Fruit fly (Drosophila melanogaster) whole organism, embryonic: ENCODE results near the gene CG6106.
A peak's percentile ranks its signal among the peaks of the same experiment; 100 is the strongest.

Experiments
- Abd-B ChIP-seq: fragments of 200-800 bp; sonication (Bioruptor generic); optimal IDR thresholded peaks from 2 replicates; lab custom pipeline; 2018; ENCODE audit warnings: missing biosample characterization, mild to moderate bottlenecking, missing genetic modification characterization, moderate library complexity
- Ada2b ChIP-seq: fragments of 200-800 bp; sonication (Bioruptor generic); IDR thresholded peaks from 2 replicates; pipeline ENCODE4 v1.3.6; 2022; ENCODE audit warnings: missing biosample characterization, missing genetic modification characterization
- Blimp-1 ChIP-seq: fragments of 200-800 bp; sonication (Bioruptor generic); optimal IDR thresholded peaks from 3 replicates; lab custom pipeline; 2018; ENCODE audit warnings: missing biosample characterization, missing genetic modification characterization, mild to moderate bottlenecking, moderate library complexity, missing genetic modification reagents
- CG10366 ChIP-seq: fragments of 200-800 bp; sonication (Bioruptor generic); IDR thresholded peaks from 2 replicates; pipeline ENCODE4 v1.3.6; 2022; ENCODE audit warnings: missing biosample characterization, missing genetic modification characterization
- CG10543 ChIP-seq: fragments of 200-800 bp; sonication (Bioruptor generic); optimal IDR thresholded peaks from 3 replicates; lab custom pipeline; 2017; ENCODE audit warnings: missing biosample characterization, mild to moderate bottlenecking, missing genetic modification characterization, moderate library complexity
- CG11504 ChIP-seq: fragments of 200-800 bp; sonication (Bioruptor generic); optimal IDR thresholded peaks from 3 replicates; lab custom pipeline; 2019; ENCODE audit warnings: missing biosample characterization, mild to moderate bottlenecking, missing genetic modification characterization, moderate library complexity
- CG13424 ChIP-seq: fragments of 200-800 bp; sonication (Bioruptor generic); optimal IDR thresholded peaks from 2 replicates; lab custom pipeline; 2019; ENCODE audit warnings: missing biosample characterization, mild to moderate bottlenecking, missing genetic modification characterization, moderate library complexity
- CG14014 ChIP-seq: fragments of 200-800 bp; sonication (Bioruptor generic); IDR thresholded peaks from 2 replicates; pipeline ENCODE4 v1.3.6; 2022; ENCODE audit warnings: missing biosample characterization, missing genetic modification characterization
- CG15269 ChIP-seq: fragments of 200-800 bp; sonication (Bioruptor generic); optimal IDR thresholded peaks from 2 replicates; lab custom pipeline; 2018; ENCODE audit warnings: missing biosample characterization, mild to moderate bottlenecking, missing genetic modification characterization, moderate library complexity
- CG15514 ChIP-seq: fragments of 200-800 bp; sonication (Bioruptor generic); optimal IDR thresholded peaks from 3 replicates; lab custom pipeline; 2017; ENCODE audit warnings: missing biosample characterization, missing genetic modification characterization, mild to moderate bottlenecking, moderate library complexity, missing genetic modification reagents
- CG2120 ChIP-seq: fragments of 200-800 bp; sonication (Bioruptor generic); optimal IDR thresholded peaks from 3 replicates; lab custom pipeline; 2016; ENCODE audit warnings: missing biosample characterization, missing genetic modification characterization
- CG2678 ChIP-seq: fragments of 200-800 bp; sonication (Bioruptor generic); optimal IDR thresholded peaks from 3 replicates; lab custom pipeline; 2019; ENCODE audit warnings: missing biosample characterization, mild to moderate bottlenecking, missing genetic modification characterization, moderate library complexity
- CG31441 ChIP-seq: fragments of 200-800 bp; sonication (Bioruptor generic); IDR thresholded peaks from 2 replicates; pipeline ENCODE4 v1.3.6; 2022; ENCODE audit warnings: missing biosample characterization, missing genetic modification characterization
- CG3281 ChIP-seq: fragments of 200-800 bp; sonication (Bioruptor generic); optimal IDR thresholded peaks from 3 replicates; lab custom pipeline; 2017; ENCODE audit warnings: missing biosample characterization, mild to moderate bottlenecking, missing genetic modification characterization
- CG3847 ChIP-seq: fragments of 200-800 bp; sonication (Bioruptor generic); IDR thresholded peaks from 2 replicates; pipeline ENCODE4 v1.3.6; 2022; ENCODE audit warnings: missing biosample characterization, missing genetic modification characterization
- CG7556 ChIP-seq: fragments of 200-800 bp; sonication (Bioruptor generic); optimal IDR thresholded peaks from 2 replicates; lab custom pipeline; 2017; ENCODE audit warnings: missing biosample characterization, mild to moderate bottlenecking, missing genetic modification characterization
- CG7786 ChIP-seq: fragments of 200-800 bp; sonication (Bioruptor generic); optimal IDR thresholded peaks from 2 replicates; lab custom pipeline; 2016; ENCODE audit warnings: missing biosample characterization, missing genetic modification characterization
- CG7839 ChIP-seq: fragments of 200-800 bp; sonication (Bioruptor generic); optimal IDR thresholded peaks from 3 replicates; lab custom pipeline; 2018; ENCODE audit warnings: missing biosample characterization, mild to moderate bottlenecking, missing genetic modification characterization, moderate library complexity
- CG8290 ChIP-seq, 3 experiments: fragments of 200-800 bp; sonication (Bioruptor generic); optimal IDR thresholded peaks; 2 replicates each; lab custom pipeline; 2016 to 2019; ENCODE audit warnings: missing biosample characterization in 3 of 3, missing genetic modification characterization in 3 of 3, mild to moderate bottlenecking in 2 of 3, moderate library complexity in 1 of 3
- CG9215 ChIP-seq: fragments of 200-800 bp; sonication (Bioruptor generic); IDR thresholded peaks from 2 replicates; pipeline ENCODE4 v1.3.6; 2022; ENCODE audit warnings: missing biosample characterization, missing genetic modification characterization
- CG9932 ChIP-seq: fragments of 200-800 bp; sonication (Bioruptor generic); IDR thresholded peaks from 2 replicates; pipeline ENCODE4 v1.3.6; 2022; ENCODE audit warnings: missing biosample characterization, missing genetic modification characterization
- CoRest ChIP-seq: fragments of 200-800 bp; sonication (Bioruptor generic); optimal IDR thresholded peaks from 3 replicates; lab custom pipeline; 2018; ENCODE audit warnings: missing biosample characterization, mild to moderate bottlenecking, missing genetic modification characterization, moderate library complexity
- D19B ChIP-seq: fragments of 200-800 bp; sonication (Bioruptor generic); optimal IDR thresholded peaks from 2 replicates; lab custom pipeline; 2017; ENCODE audit warnings: missing biosample characterization, mild to moderate bottlenecking, missing genetic modification characterization
- Ets65A ChIP-seq: fragments of 200-800 bp; sonication (Bioruptor generic); peaks from one replicate; lab custom pipeline; 2016; ENCODE audit warnings: missing biosample characterization, missing genetic modification characterization
- Fer1 ChIP-seq: fragments of 200-800 bp; sonication (Bioruptor generic); optimal IDR thresholded peaks from 2 replicates; lab custom pipeline; 2017; ENCODE audit warnings: missing biosample characterization, mild to moderate bottlenecking, missing genetic modification characterization
- Fer3 ChIP-seq: fragments of 200-800 bp; sonication (Bioruptor generic); optimal IDR thresholded peaks from 2 replicates; lab custom pipeline; 2018; ENCODE audit warnings: missing biosample characterization, mild to moderate bottlenecking, missing genetic modification characterization, moderate library complexity
- Hr51 ChIP-seq, 2 experiments: fragments of 200-800 bp; sonication (Bioruptor generic); optimal IDR thresholded peaks; 2 replicates in 1 of 2; 3 replicates in 1 of 2; lab custom pipeline; 2016 to 2018; ENCODE audit warnings: missing biosample characterization in 2 of 2, missing genetic modification characterization in 2 of 2, mild to moderate bottlenecking in 1 of 2, moderate library complexity in 1 of 2
- Meics ChIP-seq: fragments of 200-800 bp; sonication (Bioruptor generic); optimal IDR thresholded peaks from 2 replicates; lab custom pipeline; 2017; ENCODE audit warnings: missing biosample characterization, mild to moderate bottlenecking, missing genetic modification characterization
- NFAT ChIP-seq: fragments of 200-800 bp; sonication (Bioruptor generic); IDR thresholded peaks from 2 replicates; pipeline ENCODE4 v1.3.6; 2022; ENCODE audit warnings: missing biosample characterization, missing genetic modification characterization
- Pdp1 ChIP-seq, 2 experiments: fragments of 200-800 bp; sonication (Bioruptor generic); optimal IDR thresholded peaks; 3 replicates each; lab custom pipeline; 2016; ENCODE audit warnings: missing biosample characterization in 2 of 2, missing genetic modification characterization in 2 of 2, mild to moderate bottlenecking in 1 of 2, moderate library complexity in 1 of 2
- ap ChIP-seq: fragments of 200-800 bp; sonication (Bioruptor generic); IDR thresholded peaks from 2 replicates; pipeline ENCODE4 v1.3.6; 2022; ENCODE audit warnings: missing biosample characterization, missing genetic modification characterization
- bab2 ChIP-seq: fragments of 200-800 bp; sonication (Bioruptor generic); optimal IDR thresholded peaks from 2 replicates; lab custom pipeline; 2016; ENCODE audit warnings: missing biosample characterization, missing genetic modification characterization
- caup ChIP-seq: fragments of 200-800 bp; sonication (Bioruptor generic); optimal IDR thresholded peaks from 3 replicates; lab custom pipeline; 2017; ENCODE audit warnings: missing biosample characterization, mild to moderate bottlenecking, missing genetic modification characterization, moderate library complexity; ENCODE audit not compliant: severe bottlenecking
- cg ChIP-seq: fragments of 200-800 bp; sonication (Bioruptor generic); optimal IDR thresholded peaks from 3 replicates; lab custom pipeline; 2019; ENCODE audit warnings: missing biosample characterization, mild to moderate bottlenecking, missing genetic modification characterization, moderate library complexity
- ci ChIP-seq: fragments of 200-800 bp; sonication (Bioruptor generic); IDR thresholded peaks from 3 replicates; pipeline ENCODE4 v1.3.6; 2022; ENCODE audit warnings: missing biosample characterization, missing genetic modification characterization
- crol ChIP-seq: fragments of 200-800 bp; sonication (Bioruptor generic); IDR thresholded peaks from 2 replicates; pipeline ENCODE4 v1.3.6; 2022; ENCODE audit warnings: missing biosample characterization, missing genetic modification characterization
- dmrt99B ChIP-seq: fragments of 200-800 bp; sonication (Bioruptor generic); optimal IDR thresholded peaks from 2 replicates; lab custom pipeline; 2018; ENCODE audit warnings: missing biosample characterization, mild to moderate bottlenecking, missing genetic modification characterization, moderate library complexity
- dysf ChIP-seq: fragments of 200-800 bp; sonication (Bioruptor generic); IDR thresholded peaks from 3 replicates; pipeline ENCODE4 v1.3.6; 2022; ENCODE audit warnings: missing biosample characterization, missing genetic modification characterization
- ewg ChIP-seq: fragments of 200-800 bp; sonication (Bioruptor generic); optimal IDR thresholded peaks from 3 replicates; lab custom pipeline; 2017; ENCODE audit warnings: mild to moderate bottlenecking, missing biosample characterization, missing genetic modification reagents, missing genetic modification characterization
- grau ChIP-seq: fragments of 200-800 bp; optimal IDR thresholded peaks from 3 replicates; lab custom pipeline; 2019; ENCODE audit warnings: missing biosample characterization, mild to moderate bottlenecking, missing genetic modification characterization, moderate library complexity
- lab ChIP-seq: fragments of 200-800 bp; sonication (Bioruptor generic); optimal IDR thresholded peaks from 3 replicates; lab custom pipeline; 2017; ENCODE audit warnings: missing biosample characterization, missing genetic modification characterization, mild to moderate bottlenecking, moderate library complexity, missing genetic modification reagents
- lbe ChIP-seq: fragments of 200-800 bp; sonication (Bioruptor generic); optimal IDR thresholded peaks from 2 replicates; lab custom pipeline; 2016; ENCODE audit warnings: missing biosample characterization, mild to moderate bottlenecking, missing genetic modification characterization
- lmd ChIP-seq: fragments of 200-800 bp; sonication (Bioruptor generic); IDR thresholded peaks from 2 replicates; pipeline ENCODE4 v1.3.6; 2022; ENCODE audit warnings: missing biosample characterization, missing genetic modification characterization
- row ChIP-seq: fragments of 200-800 bp; sonication (Bioruptor generic); IDR thresholded peaks from 3 replicates; pipeline ENCODE4 v1.3.6; 2022; ENCODE audit warnings: missing biosample characterization, missing genetic modification characterization
- slbo ChIP-seq: fragments of 200-800 bp; sonication (Bioruptor generic); IDR thresholded peaks from 2 replicates; pipeline ENCODE4 v1.3.6; 2022; ENCODE audit warnings: missing biosample characterization, missing genetic modification characterization
- sob ChIP-seq: fragments of 200-800 bp; sonication (Bioruptor generic); IDR thresholded peaks from 2 replicates; pipeline ENCODE4 v1.3.6; 2022; ENCODE audit warnings: missing biosample characterization, missing genetic modification characterization
- zen ChIP-seq: fragments of 200-800 bp; sonication (Bioruptor generic); optimal IDR thresholded peaks from 3 replicates; lab custom pipeline; 2018; ENCODE audit warnings: missing biosample characterization, mild to moderate bottlenecking, missing genetic modification characterization, moderate library complexity

CG6106 gene

dm6 chrX:18321358-18321757, 37.3 kb upstream of the CG6106 start (continued):
- TF ChIP-seq CG10366 (GFP tag; lab: Robert Waterston, UW): peak; percentile 23; the same call in 1 of the 2 replicates
- TF ChIP-seq cg (GFP tag; lab: Kevin White, UChicago): no peak
- peak; percentile 57 for TF ChIP-seq slbo
- no peak for TF ChIP-seq CG10543 (GFP tag; lab: Kevin White, UChicago)
- TF ChIP-seq CG7786: no peak
- no peak for TF ChIP-seq crol
- 0 out of 2 replicates have a peak, but pooled peaks have one; percentile 7 for TF ChIP-seq CG14014
- TF ChIP-seq dysf (GFP tag; lab: Robert Waterston, UW): no peak
- 0 out of 2 replicates have a peak, but pooled peaks have one; percentile 32 for TF ChIP-seq CG9932 (GFP tag; lab: Robert Waterston, UW)

- TF ChIP-seq ewg (GFP tag; lab: Kevin White, UChicago): no peak
- TF ChIP-seq sob (GFP tag; lab: Robert Waterston, UW): peak; percentile 34; the same call in 1 of the 2 replicates
- peak; percentile 71 for TF ChIP-seq D19B (GFP tag; lab: Kevin White, UChicago)
- no peak for TF ChIP-seq CG9215 (GFP tag; lab: Robert Waterston, UW)
- TF ChIP-seq CG13424 (tag; lab: Kevin White, UChicago): peak; percentile 11
- peak; percentile 34 for TF ChIP-seq CG15269
- 0 out of 2 replicates have a peak, but pooled peaks have one; percentile 9 for TF ChIP-seq Ada2b (GFP tag; lab: Robert Waterston, UW)
- peak; percentile 54 for TF ChIP-seq CG7839 (tag; lab: Kevin White, UChicago)
- peak; percentile 51 for TF ChIP-seq CG2120 (GFP tag; lab: Kevin White, UChicago)
- peak; percentile 34; the same call in 1 of the 2 replicates for TF ChIP-seq lmd (GFP tag; lab: Robert Waterston, UW)
- peak; percentile 46 for TF ChIP-seq Ets65A (GFP tag; lab: Kevin White, UChicago)
- peak in 1 of 2 experiments; percentile 28 for TF ChIP-seq Hr51 (GFP tag; optimal IDR thresholded peaks at IDR 0.05; lab: Kevin White, UChicago)
- TF ChIP-seq CG31441 (GFP tag; lab: Robert Waterston, UW): 0 out of 2 replicates have a peak, but pooled peaks have one; percentile 12
- TF ChIP-seq zen (tag; lab: Kevin White, UChicago): no peak
- peak; percentile 12; the same call in 1 of the 3 replicates for TF ChIP-seq ci (GFP tag; lab: Robert Waterston, UW)
- peak; percentile 44 for TF ChIP-seq dmrt99B
- TF ChIP-seq lbe (GFP tag; lab: Kevin White, UChicago): no peak
- peak; percentile 52; the same call in 2 of the 3 replicates for TF ChIP-seq row (GFP tag; lab: Robert Waterston, UW)
- peak; percentile 21 for TF ChIP-seq Meics (GFP tag; lab: Kevin White, UChicago)
- peak; percentile 53 for TF ChIP-seq lab (GFP tag; lab: Kevin White, UChicago)
- no peak for TF ChIP-seq CG15514
- no peak for TF ChIP-seq caup (GFP tag; lab: Kevin White, UChicago)
- TF ChIP-seq CoRest (tag; lab: Kevin White, UChicago): peak; percentile 2
- TF ChIP-seq Fer1 (GFP tag; lab: Kevin White, UChicago): peak; percentile 48
- TF ChIP-seq CG3847: 0 out of 2 replicates have a peak, but pooled peaks have one; percentile 30
- no peak for TF ChIP-seq NFAT
- TF ChIP-seq CG3281 (GFP tag; lab: Kevin White, UChicago): peak; percentile 19
- TF ChIP-seq bab2 (GFP tag; lab: Kevin White, UChicago): peak; percentile 1
- peak; percentile 25 for TF ChIP-seq grau (tag; lab: Kevin White, UChicago)
- TF ChIP-seq CG8290 (GFP tag; optimal IDR thresholded peaks at IDR 0.05; lab: Kevin White, UChicago): no peak
- peak in 1 of 2 experiments; percentile 54 for TF ChIP-seq CG8290 (tag; optimal IDR thresholded peaks at IDR 0.05; lab: Kevin White, UChicago)
- TF ChIP-seq Abd-B (GFP tag; lab: Kevin White, UChicago): no peak
- no peak for TF ChIP-seq ap (GFP tag; lab: Robert Waterston, UW)
- peak; percentile 54 for TF ChIP-seq CG11504
- TF ChIP-seq CG7556 (GFP tag; lab: Kevin White, UChicago): peak; percentile 9
- TF ChIP-seq CG2678 (tag; lab: Kevin White, UChicago): peak; percentile 49
- TF ChIP-seq slbo: 0 out of 2 replicates have a peak, but pooled peaks have one; percentile 17
- peak in 1 of 2 experiments; percentile 82 for TF ChIP-seq Pdp1 (GFP tag; optimal IDR thresholded peaks at IDR 0.05; lab: Kevin White, UChicago)
- TF ChIP-seq dysf (GFP tag; lab: Robert Waterston, UW): 0 out of 3 replicates have a peak, but pooled peaks have one; percentile 42
- TF ChIP-seq Blimp-1: no peak
- peak; percentile 41 for TF ChIP-seq Fer3 (tag; lab: Kevin White, UChicago)
These were observed 17.7 kb upstream of the CG6106 start for dm6 chrX:18341014-18341413.
